Worm (Caenorhabditis elegans) whole organism, young adult: ENCODE data around the gene F57G12.2.
A peak's percentile ranks its signal among the peaks of the same experiment; 100 is the strongest.

Source experiments
- B0019.2 ChIP-seq: fragments of 200-800 bp; sonication (Bioruptor generic); conservative IDR thresholded peaks from 2 replicates; pipeline ENCODE4 v1.3.6; 2022; ENCODE audit warnings: missing genetic modification reagents, missing genetic modification characterization, missing compliant biosample characterization
- B0261.1 ChIP-seq: sonication (generic microtip); optimal IDR thresholded peaks from 2 replicates; lab custom pipeline; 2016; ENCODE audit warnings: mild to moderate bottlenecking, missing genetic modification characterization, moderate library complexity, missing compliant biosample characterization
- B0336.3 ChIP-seq: fragments of 200-800 bp; sonication (Bioruptor generic); IDR thresholded peaks from 2 replicates; pipeline ENCODE4 v1.3.6; 2022; ENCODE audit warnings: missing genetic modification characterization, missing compliant biosample characterization
- F23B12.7 ChIP-seq: sonication (generic microtip); optimal IDR thresholded peaks from 2 replicates; lab custom pipeline; 2017; ENCODE audit warnings: missing genetic modification characterization, mild to moderate bottlenecking, missing compliant biosample characterization, antibody characterized with exemption, moderate library complexity; ENCODE audit not compliant: insufficient read depth
- F37B4.10 ChIP-seq: fragments of 200-800 bp; sonication (Bioruptor generic); IDR thresholded peaks from 2 replicates; pipeline ENCODE4 v1.3.6; 2022; ENCODE audit warnings: missing genetic modification characterization, missing compliant biosample characterization
- F39B2.1 ChIP-seq: fragments of 200-800 bp; sonication (Bioruptor generic); IDR thresholded peaks from 2 replicates; pipeline ENCODE4 v1.3.6; 2022; ENCODE audit warnings: missing genetic modification reagents, missing genetic modification characterization, missing compliant biosample characterization
- F57C9.4 ChIP-seq: sonication (generic microtip); optimal IDR thresholded peaks from 2 replicates; lab custom pipeline; 2017; ENCODE audit warnings: mild to moderate bottlenecking, missing genetic modification characterization, missing compliant biosample characterization
- K11D2.4 ChIP-seq: fragments of 200-800 bp; sonication (Bioruptor generic); IDR thresholded peaks from 2 replicates; pipeline ENCODE4 v1.3.6; 2022; ENCODE audit warnings: missing genetic modification reagents, missing genetic modification characterization, missing compliant biosample characterization
- K12H6.12 ChIP-seq: fragments of 200-800 bp; sonication (Bioruptor generic); optimal IDR thresholded peaks from 2 replicates; lab custom pipeline; 2018; ENCODE audit warnings: mild to moderate bottlenecking, missing genetic modification characterization, missing compliant biosample characterization
- T26A5.8 ChIP-seq: sonication (generic microtip); optimal IDR thresholded peaks from 2 replicates; lab custom pipeline; 2016; ENCODE audit warnings: missing genetic modification characterization, missing compliant biosample characterization
- Y53G8AR.9 ChIP-seq: fragments of 200-800 bp; sonication (Bioruptor generic); conservative IDR thresholded peaks from 2 replicates; pipeline ENCODE4 v1.3.6; 2022; ENCODE audit warnings: missing genetic modification reagents, missing genetic modification characterization, missing compliant biosample characterization
- Y56A3A.18 ChIP-seq: fragments of 200-800 bp; sonication (Bioruptor generic); IDR thresholded peaks from 2 replicates; pipeline ENCODE4 v1.3.6; 2022; ENCODE audit warnings: missing genetic modification reagents, missing genetic modification characterization, missing compliant biosample characterization
- Y67H2A.10 ChIP-seq: fragments of 200-800 bp; sonication (Bioruptor generic); conservative IDR thresholded peaks from 2 replicates; pipeline ENCODE4 v1.3.6; 2022; ENCODE audit warnings: missing genetic modification reagents, missing genetic modification characterization, missing compliant biosample characterization
- akir-1 ChIP-seq: fragments of 200-800 bp; sonication (Bioruptor generic); optimal IDR thresholded peaks from 2 replicates; lab custom pipeline; 2018; ENCODE audit warnings: mild to moderate bottlenecking, missing genetic modification characterization, moderate library complexity, missing compliant biosample characterization
- aptf-2 ChIP-seq: fragments of 200-800 bp; sonication (Bioruptor generic); conservative IDR thresholded peaks from 2 replicates; pipeline ENCODE4 v1.3.6; 2022; ENCODE audit warnings: missing genetic modification reagents, missing genetic modification characterization, missing compliant biosample characterization
- attf-5 ChIP-seq: fragments of 200-800 bp; sonication (Bioruptor generic); optimal IDR thresholded peaks from 2 replicates; lab custom pipeline; 2018; ENCODE audit warnings: mild to moderate bottlenecking, missing genetic modification characterization, missing compliant biosample characterization
- cebp-1 ChIP-seq, 2 experiments: fragments of 200-800 bp in 1 of 2; sonication (Bioruptor generic) in 1 of 2; sonication (generic microtip) in 1 of 2; IDR thresholded peaks in 1 of 2; optimal IDR thresholded peaks in 1 of 2; 2 replicates each; pipeline versions ENCODE4 v1.3.6 to Lab custom; 2017 to 2022; ENCODE audit warnings: missing compliant biosample characterization in 2 of 2, missing genetic modification characterization in 2 of 2, mild to moderate bottlenecking in 1 of 2, missing genetic modification reagents in 1 of 2, moderate library complexity in 1 of 2
- ceh-27 ChIP-seq: fragments of 200-800 bp; sonication (Bioruptor generic); optimal IDR thresholded peaks from 2 replicates; lab custom pipeline; 2018; ENCODE audit warnings: mild to moderate bottlenecking, missing genetic modification characterization, moderate library complexity, missing compliant biosample characterization
- ceh-58 ChIP-seq: fragments of 200-800 bp; sonication (Bioruptor generic); IDR thresholded peaks from 2 replicates; pipeline ENCODE4 v1.3.6; 2022; ENCODE audit warnings: missing genetic modification characterization, missing compliant biosample characterization
- ceh-79 ChIP-seq: sonication (generic microtip); optimal IDR thresholded peaks from 2 replicates; lab custom pipeline; 2017; ENCODE audit warnings: mild to moderate bottlenecking, missing genetic modification characterization, missing compliant biosample characterization
- efl-1 ChIP-seq: fragments of 150-350 bp; optimal IDR thresholded peaks from 2 replicates; lab custom pipeline; 2014; ENCODE audit warnings: missing biosample characterization, missing genetic modification reagents, missing genetic modification characterization
- egl-18 ChIP-seq: fragments of 200-800 bp; sonication (Bioruptor generic); IDR thresholded peaks from 2 replicates; pipeline ENCODE4 v1.3.6; 2022; ENCODE audit warnings: missing genetic modification reagents, missing genetic modification characterization, missing compliant biosample characterization
- gei-17 ChIP-seq: fragments of 200-800 bp; sonication (Bioruptor generic); optimal IDR thresholded peaks from 2 replicates; lab custom pipeline; 2018; ENCODE audit warnings: mild to moderate bottlenecking, missing genetic modification characterization, missing compliant biosample characterization
- him-1 ChIP-seq: sonication (generic microtip); optimal IDR thresholded peaks from 2 replicates; lab custom pipeline; 2016; ENCODE audit warnings: missing genotype, missing genetic modification reagents, missing genetic modification characterization, missing compliant biosample characterization
- hmg-1.2 ChIP-seq: fragments of 200-800 bp; sonication (Bioruptor generic); IDR thresholded peaks from 2 replicates; pipeline ENCODE4 v1.3.6; 2022; ENCODE audit warnings: missing genetic modification reagents, missing genetic modification characterization, missing compliant biosample characterization
- hrde-1 ChIP-seq: sonication (generic microtip); optimal IDR thresholded peaks from 2 replicates; lab custom pipeline; 2016; ENCODE audit warnings: missing genetic modification characterization, mild to moderate bottlenecking, missing compliant biosample characterization, moderate library complexity, missing genotype, missing genetic modification reagents, borderline replicate concordance
- let-607 ChIP-seq, 2 experiments: fragments of 200-800 bp in 1 of 2; sonication (Bioruptor generic) in 1 of 2; sonication (generic microtip) in 1 of 2; optimal IDR thresholded peaks; 2 replicates each; lab custom pipeline; 2016 to 2018; ENCODE audit warnings: mild to moderate bottlenecking in 2 of 2, missing compliant biosample characterization in 2 of 2, missing genetic modification characterization in 2 of 2, moderate library complexity in 2 of 2, missing genotype in 1 of 2
- lsl-1 ChIP-seq: fragments of 200-800 bp; sonication (Bioruptor generic); optimal IDR thresholded peaks from 2 replicates; lab custom pipeline; 2018; ENCODE audit warnings: mild to moderate bottlenecking, missing genetic modification characterization, moderate library complexity, missing compliant biosample characterization
- madf-3 ChIP-seq: fragments of 200-800 bp; sonication (Bioruptor generic); IDR thresholded peaks from 2 replicates; pipeline ENCODE4 v1.3.6; 2022; ENCODE audit warnings: missing genetic modification reagents, missing genetic modification characterization, missing compliant biosample characterization
- madf-6 ChIP-seq: fragments of 200-800 bp; sonication (Bioruptor generic); IDR thresholded peaks from 2 replicates; pipeline ENCODE4 v1.3.6; 2022; ENCODE audit warnings: missing genetic modification reagents, missing genetic modification characterization, missing compliant biosample characterization
- mcd-1 ChIP-seq: fragments of 200-800 bp; sonication (Bioruptor generic); IDR thresholded peaks from 2 replicates; pipeline ENCODE4 v1.3.6; 2022; ENCODE audit warnings: missing genetic modification reagents, missing genetic modification characterization, missing compliant biosample characterization
- mxl-1 ChIP-seq: sonication (generic microtip); optimal IDR thresholded peaks from 2 replicates; lab custom pipeline; 2016; ENCODE audit warnings: missing genetic modification characterization, missing compliant biosample characterization
- nfya-2 ChIP-seq: fragments of 200-800 bp; sonication (Bioruptor generic); IDR thresholded peaks from 2 replicates; pipeline ENCODE4 v1.3.6; 2022; ENCODE audit warnings: missing genetic modification reagents, missing genetic modification characterization, missing compliant biosample characterization
- nfyb-1 ChIP-seq: fragments of 200-800 bp; sonication (Bioruptor generic); IDR thresholded peaks from 2 replicates; pipeline ENCODE4 v1.3.6; 2022; ENCODE audit warnings: missing genetic modification reagents, missing genetic modification characterization, missing compliant biosample characterization
- nhr-80 ChIP-seq: sonication (generic microtip); optimal IDR thresholded peaks from 2 replicates; lab custom pipeline; 2016; ENCODE audit warnings: missing genetic modification characterization, missing compliant biosample characterization
- nhr-90 ChIP-seq: sonication (generic microtip); optimal IDR thresholded peaks from 2 replicates; lab custom pipeline; 2016; ENCODE audit warnings: missing genotype, mild to moderate bottlenecking, missing genetic modification characterization, missing compliant biosample characterization
- pha-4 ChIP-seq: fragments of 150-350 bp; sonication (generic microtip); optimal IDR thresholded peaks from 2 replicates; lab custom pipeline; 2014; ENCODE audit warnings: missing biosample characterization, missing genetic modification reagents, missing genetic modification characterization
- repo-1 ChIP-seq: sonication (generic microtip); optimal IDR thresholded peaks from 2 replicates; lab custom pipeline; 2017; ENCODE audit warnings: mild to moderate bottlenecking, missing genetic modification characterization, missing compliant biosample characterization
- sptf-2 ChIP-seq: fragments of 200-800 bp; sonication (Bioruptor generic); optimal IDR thresholded peaks from 2 replicates; lab custom pipeline; 2018; ENCODE audit warnings: mild to moderate bottlenecking, missing genetic modification characterization, missing compliant biosample characterization
- tbp1 ChIP-seq: fragments of 200-800 bp; sonication (Bioruptor generic); optimal IDR thresholded peaks from 2 replicates; lab custom pipeline; 2018; ENCODE audit warnings: mild to moderate bottlenecking, missing genetic modification characterization, missing compliant biosample characterization
- tlf-1 ChIP-seq: fragments of 200-800 bp; sonication (Bioruptor generic); optimal IDR thresholded peaks from 2 replicates; lab custom pipeline; 2018; ENCODE audit warnings: mild to moderate bottlenecking, missing genetic modification characterization, missing compliant biosample characterization
- unc-62 ChIP-seq: fragments of 150-350 bp; optimal IDR thresholded peaks from 2 replicates; lab custom pipeline; 2014; ENCODE audit warnings: missing biosample characterization, missing genetic modification reagents, missing genetic modification characterization
- zfh-2 ChIP-seq: fragments of 200-800 bp; sonication (Bioruptor generic); conservative IDR thresholded peaks from 2 replicates; pipeline ENCODE4 v1.3.6; 2022; ENCODE audit warnings: missing genetic modification reagents, missing genetic modification characterization, missing compliant biosample characterization

The F57G12.2 gene

ce11 chrX:12201435-12201834 is 41.6 kb upstream of the F57G12.2 start:
- TF ChIP-seq attf-5 (GFP tag; lab: Kevin White, UChicago) (no peak), zfh-2 (peak; percentile 72)

- TF ChIP-seq K12H6.12 (tag; lab: Kevin White, UChicago): peak; percentile 16
- no peak for TF ChIP-seq madf-3 (GFP tag; lab: Robert Waterston, UW)
Observed at ce11 chrX:12200577-12200976, 40.7 kb upstream of the F57G12.2 start.

- TF ChIP-seq B0019.2 (GFP tag; lab: Robert Waterston, UW) (no peak), K11D2.4 (GFP tag; lab: Robert Waterston, UW) (no peak), egl-18 (GFP tag; lab: Robert Waterston, UW) (no peak)
- TF ChIP-seq, all 124 proteins: peak for 0
Observed at ce11 chrX:12198298-12198697, 38.4 kb upstream of the F57G12.2 start.

- TF ChIP-seq F37B4.10 (no peak), hmg-1.2 (GFP tag; lab: Robert Waterston, UW) (no peak), nhr-90 (tag; lab: Kevin White, UChicago) (no peak), egl-18 (GFP tag; lab: Robert Waterston, UW) (no peak), let-607 (tag; optimal IDR thresholded peaks at IDR 0.05; lab: Kevin White, UChicago) (peak in 1 of 2 experiments; percentile 10), mxl-1 (tag; lab: Kevin White, UChicago) (no peak), aptf-2 (GFP tag; lab: Robert Waterston, UW) (no peak), Y56A3A.18 (GFP tag; lab: Robert Waterston, UW) (no peak), Y67H2A.10 (no peak), B0019.2 (GFP tag; lab: Robert Waterston, UW) (no peak), B0336.3 (GFP tag; lab: Robert Waterston, UW) (no peak), mcd-1 (GFP tag; lab: Robert Waterston, UW) (no peak), madf-6 (GFP tag; lab: Robert Waterston, UW) (no peak), ceh-58 (GFP tag; lab: Robert Waterston, UW) (no peak), nfyb-1 (GFP tag; lab: Robert Waterston, UW) (no peak), T26A5.8 (tag; lab: Kevin White, UChicago) (no peak), F57C9.4 (tag; lab: Kevin White, UChicago) (no peak), F39B2.1 (no peak), him-1 (no peak), F23B12.7 (tag; lab: Kevin White, UChicago) (no peak), akir-1 (GFP tag; lab: Kevin White, UChicago) (no peak), nfya-2 (GFP tag; lab: Robert Waterston, UW) (no peak), B0261.1 (no peak), tbp1 (no peak), gei-17 (GFP tag; lab: Kevin White, UChicago) (no peak), nhr-80 (tag; lab: Kevin White, UChicago) (peak; percentile 82), unc-62 (GFP tag; lab: Kevin White, UChicago) (peak; percentile 88), sptf-2 (GFP tag; lab: Kevin White, UChicago) (no peak), pha-4 (peak; percentile 7), K11D2.4 (GFP tag; lab: Robert Waterston, UW) (no peak), Y53G8AR.9 (GFP tag; lab: Robert Waterston, UW) (no peak), cebp-1 (GFP tag; IDR thresholded peaks at IDR 0.05; lab: Robert Waterston, UW) (no peak), cebp-1 (tag; optimal IDR thresholded peaks at IDR 0.05; lab: Kevin White, UChicago) (no peak), hrde-1 (tag; lab: Kevin White, UChicago) (no peak), repo-1 (tag; lab: Kevin White, UChicago) (no peak), efl-1 (GFP tag; lab: Kevin White, UChicago) (no peak), ceh-27 (GFP tag; lab: Kevin White, UChicago) (no peak), lsl-1 (no peak), ceh-79 (tag; lab: Kevin White, UChicago) (no peak), tlf-1 (no peak)
Observed at ce11 chrX:12197367-12197766, 37.5 kb upstream of the F57G12.2 start.
